Fruit fly (Drosophila melanogaster): ENCODE data around the gene Vps45.

The Vps45 gene

dm6 chr3R:9581089-9581520 lies 17.4 kb downstream of the Vps45 start, which contains the start of gene CG8301 (continued):
- no peak for TF ChIP-seq CG10543 (GFP tag; optimal IDR thresholded peaks at IDR 0.05)
- TF ChIP-seq peb (GFP tag; IDR thresholded peaks at IDR 0.05): no peak
- TF ChIP-seq Hey (tag; optimal IDR thresholded peaks at IDR 0.05): no peak
- no peak for TF ChIP-seq Fer2 (tag; optimal IDR thresholded peaks at IDR 0.05)
- TF ChIP-seq CG2199 (GFP tag; IDR thresholded peaks at IDR 0.05): no peak
- TF ChIP-seq CG10979 (tag; optimal IDR thresholded peaks at IDR 0.05): peak; percentile 9
- TF ChIP-seq stwl (tag; optimal IDR thresholded peaks at IDR 0.05): no peak
- peak; percentile 9 for TF ChIP-seq sug (tag; optimal IDR thresholded peaks at IDR 0.05)
- no peak for TF ChIP-seq NC2α (GFP tag; optimal IDR thresholded peaks at IDR 0.05)
- TF ChIP-seq CG6689 (GFP tag; IDR thresholded peaks at IDR 0.05): no peak
- peak; percentile 49 for TF ChIP-seq Hmr (GFP tag; optimal IDR thresholded peaks at IDR 0.05)
- TF ChIP-seq bsh (GFP tag; optimal IDR thresholded peaks at IDR 0.05): peak in 1 of 2 experiments; percentile 15
- TF ChIP-seq dysf (GFP tag; IDR thresholded peaks at IDR 0.05): peak; percentile 16; the same call in 1 of the 3 replicates
- TF ChIP-seq CTCF (GFP tag; optimal IDR thresholded peaks at IDR 0.05): no peak
- TF ChIP-seq TFAM (GFP tag; optimal IDR thresholded peaks at IDR 0.05): no peak
- no peak for TF ChIP-seq maf-S (GFP tag; optimal IDR thresholded peaks at IDR 0.05)
- no peak for TF ChIP-seq br (optimal IDR thresholded peaks at IDR 0.05)
- TF ChIP-seq Xbp1 (GFP tag; optimal IDR thresholded peaks at IDR 0.05): peak; percentile 38
- TF ChIP-seq mam (GFP tag; optimal IDR thresholded peaks at IDR 0.05): peak; percentile 24
- TF ChIP-seq Dad (GFP tag; optimal IDR thresholded peaks at IDR 0.05): no peak
- no peak for TF ChIP-seq klu (GFP tag; IDR thresholded peaks at IDR 0.05)
- TF ChIP-seq CG2120 (GFP tag; optimal IDR thresholded peaks at IDR 0.05): peak; percentile 60
- TF ChIP-seq CoRest (tag; optimal IDR thresholded peaks at IDR 0.05): peak; percentile 15
- no peak for TF ChIP-seq CG31224 (GFP tag; IDR thresholded peaks at IDR 0.05)
- TF ChIP-seq CG9817 (tag; optimal IDR thresholded peaks at IDR 0.05): no peak
- TF ChIP-seq CG13775 (GFP tag; optimal IDR thresholded peaks at IDR 0.05): no peak
- no peak for TF ChIP-seq Lpt (GFP tag; optimal IDR thresholded peaks at IDR 0.05)
- TF ChIP-seq CG12391 (tag; optimal IDR thresholded peaks at IDR 0.05): peak; percentile 53
- no peak for TF ChIP-seq CG4404 (GFP tag; IDR thresholded peaks at IDR 0.05)
- no peak for TF ChIP-seq CG9609 (GFP tag; optimal IDR thresholded peaks at IDR 0.05)
- TF ChIP-seq CG15514 (GFP tag; optimal IDR thresholded peaks at IDR 0.05): peak; percentile 48
- TF ChIP-seq CG9932 (GFP tag; IDR thresholded peaks at IDR 0.05): no peak
- TF ChIP-seq CG12104 (GFP tag; optimal IDR thresholded peaks at IDR 0.05): no peak
- TF ChIP-seq CG7839 (tag; optimal IDR thresholded peaks at IDR 0.05): peak; percentile 45
- no peak for TF ChIP-seq otp (GFP tag; IDR thresholded peaks at IDR 0.05)
- no peak for TF ChIP-seq CG11085 (GFP tag; IDR thresholded peaks at IDR 0.05)
- peak; percentile 52 for TF ChIP-seq CG15269 (tag; optimal IDR thresholded peaks at IDR 0.05)
- TF ChIP-seq tgo (GFP tag; IDR thresholded peaks at IDR 0.05): no peak; the same call in 2 of the 3 replicates
- no peak for TF ChIP-seq ab (GFP tag; optimal IDR thresholded peaks at IDR 0.05)
- TF ChIP-seq CG8281 (tag; optimal IDR thresholded peaks at IDR 0.05): no peak
- no peak for TF ChIP-seq CG34422 (GFP tag; IDR thresholded peaks at IDR 0.05)
- TF ChIP-seq Hr51 (GFP tag; optimal IDR thresholded peaks at IDR 0.05): peak in 1 of 2 experiments; percentile 62
- TF ChIP-seq Ets65A (GFP tag): no peak
- no peak for TF ChIP-seq CG17361 (GFP tag; IDR thresholded peaks at IDR 0.05)
- no peak for TF ChIP-seq zfh2 (GFP tag; optimal IDR thresholded peaks at IDR 0.05)
- no peak for TF ChIP-seq grn (GFP tag; optimal IDR thresholded peaks at IDR 0.05)
- peak in 1 of 2 experiments; percentile 30 for TF ChIP-seq dpn (GFP tag; optimal IDR thresholded peaks at IDR 0.05)
- TF ChIP-seq C15 (GFP tag; IDR thresholded peaks at IDR 0.05): no peak
- no peak for TF ChIP-seq Nf-YA (GFP tag; IDR thresholded peaks at IDR 0.05)
- TF ChIP-seq Ets97D (GFP tag; optimal IDR thresholded peaks at IDR 0.05): no peak
- no peak for TF ChIP-seq CG4360 (GFP tag; IDR thresholded peaks at IDR 0.05)
- no peak for TF ChIP-seq toy (GFP tag; IDR thresholded peaks at IDR 0.05)
- TF ChIP-seq tup (GFP tag; optimal IDR thresholded peaks at IDR 0.05): no peak

Data from whole organism, embryonic.